Fruit fly (Drosophila melanogaster): ENCODE data around the gene CG43736.
A peak's percentile ranks its signal among the peaks of the same experiment; 100 is the strongest.

The CG43736 gene

DNA sequence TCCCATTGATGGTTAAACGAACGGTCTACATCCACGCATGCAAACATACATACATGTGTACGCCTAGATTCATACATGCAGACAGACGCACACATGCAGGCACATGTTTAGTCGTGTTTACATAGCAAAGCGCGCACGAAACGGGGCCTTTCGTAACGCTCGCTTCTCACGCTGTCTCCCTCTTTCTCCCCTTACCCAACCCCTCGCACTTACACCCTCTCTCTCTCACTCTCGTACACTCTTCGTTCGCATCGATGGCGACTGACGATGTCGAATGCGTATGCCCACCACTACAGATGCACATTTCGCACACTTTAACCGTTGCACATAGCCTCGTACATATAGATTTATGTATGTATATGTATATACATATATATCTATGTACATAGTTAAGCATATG lies 2.4 kb downstream of the CG43736 start (continued):
- TF ChIP-seq CG13296 (GFP tag; optimal IDR thresholded peaks at IDR 0.05) = no peak
- no peak for TF ChIP-seq CG1024 (GFP tag; IDR thresholded peaks at IDR 0.05)
- no peak for TF ChIP-seq trh (GFP tag; optimal IDR thresholded peaks at IDR 0.05)
- peak; percentile 38 for TF ChIP-seq CG8290 (GFP tag; optimal IDR thresholded peaks at IDR 0.05)
- TF ChIP-seq CG8290 (tag; optimal IDR thresholded peaks at IDR 0.05) = peak; percentile 55 to 82
- no peak for TF ChIP-seq H15 (GFP tag; IDR thresholded peaks at IDR 0.05)
- peak; percentile 77 for TF ChIP-seq pros (GFP tag; optimal IDR thresholded peaks at IDR 0.05)
- peak; percentile 45 for TF ChIP-seq HLHmδ (GFP tag; optimal IDR thresholded peaks at IDR 0.05)
- no peak for TF ChIP-seq schlank (tag; optimal IDR thresholded peaks at IDR 0.05)
- peak; percentile 16 for TF ChIP-seq B-H2 (GFP tag; optimal IDR thresholded peaks at IDR 0.05)
- TF ChIP-seq CG1233 (GFP tag; optimal IDR thresholded peaks at IDR 0.05) = peak; percentile 100
- peak; percentile 57 for TF ChIP-seq D (optimal IDR thresholded peaks at IDR 0.05)
- no peak for TF ChIP-seq D (GFP tag; optimal IDR thresholded peaks at IDR 0.05)
- TF ChIP-seq CG15479 (GFP tag; optimal IDR thresholded peaks at IDR 0.05) = peak; percentile 36
- no peak for TF ChIP-seq Neu2 (GFP tag; optimal IDR thresholded peaks at IDR 0.05; ENCODE audit: borderline replicate concordance)
- no peak for TF ChIP-seq inv (GFP tag; IDR thresholded peaks at IDR 0.05; ENCODE audit: partially characterized antibody)
- TF ChIP-seq CG10267 (tag; optimal IDR thresholded peaks at IDR 0.05) = no peak
- no peak for TF ChIP-seq zen (tag; optimal IDR thresholded peaks at IDR 0.05)
- peak; percentile 7 for TF ChIP-seq caup (GFP tag; optimal IDR thresholded peaks at IDR 0.05; ENCODE audit: severe bottlenecking)
- TF ChIP-seq BEAF-32 (GFP tag; optimal IDR thresholded peaks at IDR 0.05) = no peak
- TF ChIP-seq CG13624 (GFP tag; optimal IDR thresholded peaks at IDR 0.05) = no peak
- TF ChIP-seq CG16863 (GFP tag; optimal IDR thresholded peaks at IDR 0.05) = no peak
- peak; percentile 19; the same call in 1 of the 2 replicates for TF ChIP-seq CG4360 (GFP tag; IDR thresholded peaks at IDR 0.05)
- TF ChIP-seq CG17385 (GFP tag; optimal IDR thresholded peaks at IDR 0.05) = peak; percentile 2
- no peak for TF ChIP-seq CG15696 (tag; optimal IDR thresholded peaks at IDR 0.05)
- TF ChIP-seq CG30431 (GFP tag; optimal IDR thresholded peaks at IDR 0.05) = no peak
- peak; percentile 10 for TF ChIP-seq CG1603 (tag; optimal IDR thresholded peaks at IDR 0.05)
- TF ChIP-seq stwl (tag; optimal IDR thresholded peaks at IDR 0.05) = no peak
- no peak for TF ChIP-seq wdn (GFP tag; IDR thresholded peaks at IDR 0.05)
- TF ChIP-seq CG8924 (tag; optimal IDR thresholded peaks at IDR 0.05) = peak; percentile 9
- peak; percentile 77 for TF ChIP-seq CG1832 (GFP tag; optimal IDR thresholded peaks at IDR 0.05)
- TF ChIP-seq CG34376 (GFP tag; optimal IDR thresholded peaks at IDR 0.05) = peak; percentile 20
- TF ChIP-seq gce (GFP tag; IDR thresholded peaks at IDR 0.05) = no peak
- no peak for TF ChIP-seq hkb (optimal IDR thresholded peaks at IDR 0.05)
- no peak for TF ChIP-seq hkb (GFP tag; IDR thresholded peaks at IDR 0.05)
- TF ChIP-seq CoRest (tag; optimal IDR thresholded peaks at IDR 0.05) = no peak
- TF ChIP-seq CG11560 (tag; IDR thresholded peaks at IDR 0.05) = no peak
- TF ChIP-seq bcd (GFP tag; optimal IDR thresholded peaks at IDR 0.05) = no peak
- TF ChIP-seq MTF-1 (GFP tag; optimal IDR thresholded peaks at IDR 0.05; ENCODE audit: borderline replicate concordance) = no peak
- peak; percentile 13 for TF ChIP-seq D19A (tag; optimal IDR thresholded peaks at IDR 0.05)
- no peak for TF ChIP-seq ssp (GFP tag; IDR thresholded peaks at IDR 0.05)
- TF ChIP-seq Elba2 (GFP tag; optimal IDR thresholded peaks at IDR 0.05) = no peak
- peak; percentile 86 for TF ChIP-seq kni (GFP tag; optimal IDR thresholded peaks at IDR 0.05)
- peak; percentile 7 for TF ChIP-seq CG4707 (GFP tag; optimal IDR thresholded peaks at IDR 0.05)
- TF ChIP-seq CG3281 (GFP tag; optimal IDR thresholded peaks at IDR 0.05) = no peak
- peak; percentile 4 for TF ChIP-seq CG2678 (tag; optimal IDR thresholded peaks at IDR 0.05)
- no peak for TF ChIP-seq CG9609 (GFP tag; optimal IDR thresholded peaks at IDR 0.05)
- no peak for TF ChIP-seq CG30020 (tag; optimal IDR thresholded peaks at IDR 0.05)
- TF ChIP-seq Med (GFP tag) = peak; percentile 51
- no peak for TF ChIP-seq CG12219 (GFP tag; optimal IDR thresholded peaks at IDR 0.05)
- no peak for TF ChIP-seq CG6765 (GFP tag; optimal IDR thresholded peaks at IDR 0.05)

Data from whole organism, embryonic.